Worm (Caenorhabditis elegans): ENCODE results near the gene hmgs-1.

DNA sequence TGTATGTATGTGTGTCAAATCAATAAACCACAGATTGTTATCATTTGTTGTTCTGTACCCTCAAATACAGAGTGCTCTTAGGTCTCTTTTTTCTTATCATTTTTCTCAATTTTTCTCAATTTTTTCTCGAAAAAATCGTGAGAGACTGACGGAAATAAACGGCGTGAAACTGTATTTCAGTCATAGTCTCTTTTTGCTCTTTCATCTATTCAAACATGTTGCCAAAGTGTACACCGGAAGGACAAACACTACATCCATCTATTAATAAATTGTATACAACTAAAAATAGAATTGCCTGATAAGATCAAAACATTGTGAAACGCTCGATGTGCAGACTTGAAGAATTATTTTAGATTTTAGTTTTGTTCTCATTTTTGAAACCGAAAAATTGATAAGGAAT is 49.9 kb downstream of the hmgs-1 start:
- TF ChIP-seq W03F9.2 (tag; optimal IDR thresholded peaks at IDR 0.05) = no peak
- no peak for TF ChIP-seq him-1 (tag; optimal IDR thresholded peaks at IDR 0.05)
- TF ChIP-seq dao-5 (tag; optimal IDR thresholded peaks at IDR 0.05) = no peak
